Fruit fly (Drosophila melanogaster) whole organism, embryonic: Measurements from ENCODE around the gene Eo.
A peak's percentile ranks its signal among the peaks of the same experiment; 100 is the strongest.

Experiments
- Awh ChIP-seq: fragments of 200-800 bp; sonication (Bioruptor generic); IDR thresholded peaks from 2 replicates; pipeline ENCODE4, ENCODE4 v1.3.6; 2022; ENCODE audit warnings: missing biosample characterization, missing genetic modification characterization
- B-H1 ChIP-seq: fragments of 200-800 bp; sonication (Bioruptor generic); IDR thresholded peaks from 3 replicates; pipeline ENCODE4 v1.3.6; 2022; ENCODE audit warnings: missing biosample characterization, missing genetic modification characterization
- BEAF-32 ChIP-seq: fragments of 200-800 bp; sonication (Bioruptor generic); optimal IDR thresholded peaks from 3 replicates; lab custom pipeline; 2017; ENCODE audit warnings: missing biosample characterization, missing genetic modification characterization, mild to moderate bottlenecking, moderate library complexity, missing genetic modification reagents
- Bdp1 ChIP-seq: fragments of 200-800 bp; sonication (Bioruptor generic); optimal IDR thresholded peaks from 3 replicates; lab custom pipeline; 2016; ENCODE audit warnings: missing biosample characterization, missing genetic modification characterization
- BtbVII ChIP-seq: fragments of 200-800 bp; sonication (Bioruptor generic); optimal IDR thresholded peaks from 3 replicates; lab custom pipeline; 2017; ENCODE audit warnings: missing biosample characterization, mild to moderate bottlenecking, missing genetic modification characterization
- Bteb2 ChIP-seq: fragments of 200-800 bp; sonication (Bioruptor generic); optimal IDR thresholded peaks from 2 replicates; lab custom pipeline; 2016; ENCODE audit warnings: missing biosample characterization, missing genetic modification characterization
- C15 ChIP-seq: fragments of 200-800 bp; sonication (Bioruptor generic); IDR thresholded peaks from 3 replicates; pipeline ENCODE4 v1.3.6; 2022; ENCODE audit warnings: missing biosample characterization, missing genetic modification characterization
- CG10654 ChIP-seq: fragments of 200-800 bp; sonication (Bioruptor generic); optimal IDR thresholded peaks from 2 replicates; lab custom pipeline; 2016; ENCODE audit warnings: missing biosample characterization, missing genetic modification characterization
- CG11085 ChIP-seq: fragments of 200-800 bp; sonication (Bioruptor generic); IDR thresholded peaks from 2 replicates; pipeline ENCODE4 v1.3.6; 2022; ENCODE audit warnings: missing biosample characterization, missing genetic modification characterization
- CG12391 ChIP-seq: fragments of 200-800 bp; sonication (Bioruptor generic); optimal IDR thresholded peaks from 3 replicates; lab custom pipeline; 2018; ENCODE audit warnings: missing biosample characterization, mild to moderate bottlenecking, missing genetic modification characterization, moderate library complexity
- CG17186 ChIP-seq: fragments of 200-800 bp; sonication (Bioruptor generic); optimal IDR thresholded peaks from 3 replicates; lab custom pipeline; 2017; ENCODE audit warnings: missing biosample characterization, missing genetic modification reagents, missing genetic modification characterization
- CG34422 ChIP-seq: fragments of 200-800 bp; sonication (Bioruptor generic); IDR thresholded peaks from 3 replicates; pipeline ENCODE4 v1.3.6; 2022; ENCODE audit warnings: missing biosample characterization, missing genetic modification characterization
- CG4328 ChIP-seq: fragments of 200-800 bp; sonication (Bioruptor generic); optimal IDR thresholded peaks from 3 replicates; lab custom pipeline; 2017; ENCODE audit warnings: missing biosample characterization, missing genetic modification reagents, missing genetic modification characterization
- CG4360 ChIP-seq: fragments of 200-800 bp; sonication (Bioruptor generic); IDR thresholded peaks from 2 replicates; pipeline ENCODE4 v1.3.6; 2022; ENCODE audit warnings: missing biosample characterization, missing genetic modification characterization
- CG4404 ChIP-seq: fragments of 200-800 bp; sonication (Bioruptor generic); IDR thresholded peaks from 2 replicates; pipeline ENCODE4 v1.3.6; 2022; ENCODE audit warnings: missing biosample characterization, missing genetic modification characterization
- CG4424 ChIP-seq: fragments of 200-800 bp; sonication (Bioruptor generic); optimal IDR thresholded peaks from 3 replicates; lab custom pipeline; 2016; ENCODE audit warnings: missing biosample characterization, missing genetic modification characterization
- CG4707 ChIP-seq: fragments of 200-800 bp; sonication (Bioruptor generic); optimal IDR thresholded peaks from 2 replicates; lab custom pipeline; 2018; ENCODE audit warnings: missing biosample characterization, mild to moderate bottlenecking, missing genetic modification characterization, moderate library complexity
- CG4820 ChIP-seq: fragments of 200-800 bp; sonication (Bioruptor generic); optimal IDR thresholded peaks from 3 replicates; lab custom pipeline; 2016; ENCODE audit warnings: missing biosample characterization, missing genetic modification characterization
- CG4854 ChIP-seq: fragments of 200-800 bp; sonication (Bioruptor generic); optimal IDR thresholded peaks from 2 replicates; lab custom pipeline; 2016; ENCODE audit warnings: missing biosample characterization, missing genetic modification characterization, inconsistent platforms
- CG5953 ChIP-seq: fragments of 200-800 bp; sonication (Bioruptor generic); IDR thresholded peaks from 2 replicates; pipeline ENCODE4 v1.3.6; 2022; ENCODE audit warnings: missing biosample characterization, missing genetic modification characterization
- CG7372 ChIP-seq: fragments of 200-800 bp; sonication (Bioruptor generic); IDR thresholded peaks from 2 replicates; pipeline ENCODE4 v1.3.6; 2022; ENCODE audit warnings: missing biosample characterization, missing genetic modification characterization
- CG8478 ChIP-seq: fragments of >200 bp; optimal IDR thresholded peaks from 2 replicates; lab custom pipeline; 2018
- CG9437 ChIP-seq: fragments of 200-800 bp; sonication (Bioruptor generic); optimal IDR thresholded peaks from 2 replicates; lab custom pipeline; 2018; ENCODE audit warnings: missing biosample characterization, mild to moderate bottlenecking, missing genetic modification characterization
- CHES-1-like ChIP-seq: fragments of 200-800 bp; sonication (Bioruptor generic); optimal IDR thresholded peaks from 2 replicates; lab custom pipeline; 2016; ENCODE audit warnings: missing biosample characterization, missing genetic modification characterization
- CrebB ChIP-seq: fragments of 200-800 bp; sonication (Bioruptor generic); optimal IDR thresholded peaks from 3 replicates; lab custom pipeline; 2018; ENCODE audit warnings: missing biosample characterization, mild to moderate bottlenecking, missing genetic modification characterization
- Dref ChIP-seq: fragments of 200-800 bp; sonication (Bioruptor generic); IDR thresholded peaks from 2 replicates; pipeline ENCODE4 v1.3.6; 2022; ENCODE audit warnings: missing biosample characterization, missing genetic modification characterization
- Drgx ChIP-seq: fragments of 200-800 bp; sonication (Bioruptor generic); IDR thresholded peaks from 2 replicates; pipeline ENCODE4 v1.3.6; 2022; ENCODE audit warnings: missing biosample characterization, missing genetic modification characterization
- Ets65A ChIP-seq: fragments of 200-800 bp; sonication (Bioruptor generic); peaks from one replicate; lab custom pipeline; 2016; ENCODE audit warnings: missing biosample characterization, missing genetic modification characterization
- Fer2 ChIP-seq: fragments of 200-800 bp; sonication (Bioruptor generic); optimal IDR thresholded peaks from 2 replicates; lab custom pipeline; 2018; ENCODE audit warnings: missing biosample characterization, mild to moderate bottlenecking, missing genetic modification characterization, moderate library complexity
- Hr3 ChIP-seq: fragments of 200-800 bp; sonication (Bioruptor generic); optimal IDR thresholded peaks from 3 replicates; lab custom pipeline; 2016; ENCODE audit warnings: missing biosample characterization, missing genetic modification characterization
- Lim3 ChIP-seq: fragments of 200-800 bp; sonication (Bioruptor generic); IDR thresholded peaks from 2 replicates; pipeline ENCODE4 v1.3.6; 2022; ENCODE audit warnings: missing biosample characterization, missing genetic modification characterization
- Mrtf ChIP-seq: fragments of 200-800 bp; sonication (Bioruptor generic); IDR thresholded peaks from 3 replicates; pipeline ENCODE4 v1.3.6; 2022; ENCODE audit warnings: missing biosample characterization, missing genetic modification characterization
- Ravus ChIP-seq: fragments of 200-800 bp; sonication (Bioruptor generic); IDR thresholded peaks from 2 replicates; pipeline ENCODE4 v1.3.6; 2022; ENCODE audit warnings: missing biosample characterization, missing genetic modification characterization
- Spps ChIP-seq: fragments of 200-800 bp; sonication (Bioruptor generic); optimal IDR thresholded peaks from 2 replicates; lab custom pipeline; 2018; ENCODE audit warnings: missing biosample characterization, mild to moderate bottlenecking, missing genetic modification characterization
- TFAM ChIP-seq: fragments of 200-800 bp; sonication (Bioruptor generic); optimal IDR thresholded peaks from 2 replicates; lab custom pipeline; 2017; ENCODE audit warnings: missing biosample characterization, missing genetic modification characterization, inconsistent platforms
- ab ChIP-seq: fragments of 200-800 bp; sonication (Bioruptor generic); optimal IDR thresholded peaks from 2 replicates; lab custom pipeline; 2016; ENCODE audit warnings: missing biosample characterization, missing genetic modification characterization
- br ChIP-seq: fragments of >200 bp; optimal IDR thresholded peaks from 2 replicates; lab custom pipeline; 2017
- chinmo ChIP-seq: fragments of 200-800 bp; sonication (Bioruptor generic); IDR thresholded peaks from 4 replicates; pipeline ENCODE4 v1.3.6; 2022; ENCODE audit warnings: missing biosample characterization, missing genetic modification characterization; ENCODE audit not compliant: partially characterized antibody
- emc ChIP-seq: fragments of 200-800 bp; sonication (Bioruptor generic); optimal IDR thresholded peaks from 2 replicates; lab custom pipeline; 2016; ENCODE audit warnings: missing biosample characterization, missing genetic modification characterization
- exex ChIP-seq: fragments of 200-800 bp; sonication (Bioruptor generic); optimal IDR thresholded peaks from 4 replicates; lab custom pipeline; 2018; ENCODE audit warnings: missing biosample characterization, mild to moderate bottlenecking, missing genetic modification characterization, moderate library complexity
- fd102C ChIP-seq: fragments of 200-800 bp; sonication (Bioruptor generic); optimal IDR thresholded peaks from 2 replicates; lab custom pipeline; 2018; ENCODE audit warnings: missing biosample characterization, mild to moderate bottlenecking, missing genetic modification characterization, moderate library complexity
- klu ChIP-seq: fragments of 200-800 bp; sonication (Bioruptor generic); IDR thresholded peaks from 2 replicates; pipeline ENCODE4 v1.3.6; 2022; ENCODE audit warnings: missing biosample characterization, missing genetic modification characterization
- luna ChIP-seq: fragments of 200-800 bp; sonication (Bioruptor generic); optimal IDR thresholded peaks from 2 replicates; lab custom pipeline; 2016; ENCODE audit warnings: missing biosample characterization, missing genetic modification characterization
- odd ChIP-seq: fragments of 200-800 bp; sonication (Bioruptor generic); optimal IDR thresholded peaks from 2 replicates; lab custom pipeline; 2017; ENCODE audit warnings: missing biosample characterization, mild to moderate bottlenecking, missing genetic modification characterization
- onecut ChIP-seq: fragments of 200-800 bp; sonication (Bioruptor generic); IDR thresholded peaks from 2 replicates; pipeline ENCODE4 v1.3.6; 2022; ENCODE audit warnings: missing biosample characterization, missing genetic modification characterization
- otp ChIP-seq: fragments of 200-800 bp; sonication (Bioruptor generic); IDR thresholded peaks from 3 replicates; pipeline ENCODE4, ENCODE4 v1.3.6; 2022; ENCODE audit warnings: missing biosample characterization, missing genetic modification characterization
- pros ChIP-seq: fragments of 200-800 bp; sonication (Bioruptor generic); optimal IDR thresholded peaks from 3 replicates; lab custom pipeline; 2019; ENCODE audit warnings: missing biosample characterization, mild to moderate bottlenecking, missing genetic modification characterization, moderate library complexity
- row ChIP-seq: fragments of 200-800 bp; sonication (Bioruptor generic); IDR thresholded peaks from 3 replicates; pipeline ENCODE4 v1.3.6; 2022; ENCODE audit warnings: missing biosample characterization, missing genetic modification characterization
- scrt ChIP-seq: fragments of 200-800 bp; sonication (Bioruptor generic); optimal IDR thresholded peaks from 2 replicates; lab custom pipeline; 2018; ENCODE audit warnings: missing biosample characterization, mild to moderate bottlenecking, missing genetic modification characterization, moderate library complexity
- seq ChIP-seq: fragments of 200-800 bp; sonication (Bioruptor generic); IDR thresholded peaks from 2 replicates; pipeline ENCODE4 v1.3.6; 2022; ENCODE audit warnings: missing biosample characterization, missing genetic modification characterization
- tin ChIP-seq: fragments of 200-800 bp; sonication (Bioruptor generic); optimal IDR thresholded peaks from 3 replicates; lab custom pipeline; 2016; ENCODE audit warnings: missing biosample characterization, missing genetic modification characterization
- toy ChIP-seq: fragments of 200-800 bp; sonication (Bioruptor generic); IDR thresholded peaks from 2 replicates; pipeline ENCODE4 v1.3.6; 2022; ENCODE audit warnings: missing biosample characterization, missing genetic modification characterization

Gene Eo

dm6 chrX:14952845-14953720 lies 34.5 kb upstream of the Eo start, which contains the start of gene pdgy (continued):
- TF ChIP-seq chinmo (GFP tag; lab: Robert Waterston, UW) (peak; percentile 80; the same call in 1 of the 4 replicates), CG12391 (tag; lab: Kevin White, UChicago) (no peak), BtbVII (no peak), CG4707 (GFP tag; lab: Kevin White, UChicago) (no peak), CG4424 (GFP tag; lab: Kevin White, UChicago) (no peak), br (lab: Kevin White, UChicago) (no peak), TFAM (GFP tag; lab: Kevin White, UChicago) (no peak), fd102C (GFP tag; lab: Kevin White, UChicago) (no peak), BEAF-32 (GFP tag; lab: Kevin White, UChicago) (no peak), CG10654 (GFP tag; lab: Kevin White, UChicago) (no peak), CG4820 (GFP tag; lab: Kevin White, UChicago) (no peak), CG5953 (GFP tag; lab: Robert Waterston, UW) (no peak), luna (GFP tag; lab: Kevin White, UChicago) (no peak), Ravus (no peak), seq (peak; percentile 59; the same call in 1 of the 2 replicates), CrebB (tag; lab: Kevin White, UChicago) (no peak), odd (GFP tag; lab: Kevin White, UChicago) (no peak), CG9437 (peak; percentile 51), onecut (GFP tag; lab: Robert Waterston, UW) (no peak), B-H1 (GFP tag; lab: Robert Waterston, UW) (no peak), Spps (tag; lab: Kevin White, UChicago) (no peak), Drgx (GFP tag; lab: Robert Waterston, UW) (peak; percentile 50), CG8478 (lab: Kevin White, UChicago) (no peak), CG11085 (GFP tag; lab: Robert Waterston, UW) (no peak), CG17186 (GFP tag; lab: Kevin White, UChicago) (no peak), C15 (no peak), ab (GFP tag; lab: Kevin White, UChicago) (no peak), pros (GFP tag; lab: Kevin White, UChicago) (peak; percentile 95), Mrtf (GFP tag; lab: Robert Waterston, UW) (no peak), CG4854 (no peak), emc (no peak), exex (tag; lab: Kevin White, UChicago) (no peak), Awh (GFP tag; lab: Robert Waterston, UW) (peak; percentile 5; the same call in 1 of the 2 replicates), CG4328 (GFP tag; lab: Kevin White, UChicago) (no peak), klu (GFP tag; lab: Robert Waterston, UW) (no peak), otp (GFP tag; lab: Robert Waterston, UW) (no peak; the same call in 2 of the 3 replicates), CG7372 (GFP tag; lab: Robert Waterston, UW) (no peak), Bteb2 (GFP tag; lab: Kevin White, UChicago) (no peak), Dref (no peak), Fer2 (tag; lab: Kevin White, UChicago) (no peak), Hr3 (GFP tag; lab: Kevin White, UChicago) (no peak), CHES-1-like (no peak), scrt (GFP tag; lab: Kevin White, UChicago) (peak; percentile 23), Bdp1 (GFP tag; lab: Kevin White, UChicago) (no peak), Lim3 (GFP tag; lab: Robert Waterston, UW) (no peak), CG4404 (no peak), Ets65A (GFP tag; lab: Kevin White, UChicago) (no peak), toy (GFP tag; lab: Robert Waterston, UW) (no peak), row (GFP tag; lab: Robert Waterston, UW) (no peak; the same call in 2 of the 3 replicates), CG4360 (GFP tag; lab: Robert Waterston, UW) (no peak), tin (GFP tag; lab: Kevin White, UChicago) (no peak), CG34422 (GFP tag; lab: Robert Waterston, UW) (0 out of 3 replicates have a peak, but pooled peaks have one; percentile 30)
